Worm (Caenorhabditis elegans): ENCODE data around the gene H09F14.1.

Gene H09F14.1

DNA sequence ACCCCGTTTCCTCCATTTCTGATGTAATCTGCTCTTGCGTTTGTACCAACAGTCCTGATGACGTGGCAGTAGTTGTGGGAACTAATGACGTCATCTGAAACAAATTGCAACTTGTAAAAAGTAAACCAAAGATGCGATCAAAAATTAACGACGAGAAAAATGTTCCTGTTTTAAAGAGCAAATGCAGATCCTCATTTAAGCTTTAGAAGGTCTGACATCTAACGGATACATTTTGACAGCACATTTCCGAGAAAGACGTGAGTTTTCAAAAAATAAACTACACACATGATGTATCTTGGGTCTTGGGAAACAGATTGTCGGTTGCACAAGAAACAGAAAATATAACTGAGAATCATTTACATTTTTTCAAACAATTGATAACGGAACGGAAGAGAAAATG, at the start of gene H09F14.1:
Gene H09F14.1, minus strand, starts transcription at position 101 of the 400 bp plus-strand sequence.
- no peak for TF ChIP-seq hmg-1.2 (GFP tag; IDR thresholded peaks at IDR 0.05)
- no peak for TF ChIP-seq Y53G8AR.9 (GFP tag; conservative IDR thresholded peaks at IDR 0.05)
- no peak for TF ChIP-seq egl-18 (GFP tag; IDR thresholded peaks at IDR 0.05)
- TF ChIP-seq nhr-27 (tag; optimal IDR thresholded peaks at IDR 0.05): no peak
- TF ChIP-seq egl-44 (GFP tag; IDR thresholded peaks at IDR 0.05): no peak
- no peak for TF ChIP-seq K11D2.4 (GFP tag; IDR thresholded peaks at IDR 0.05)
- no peak for TF ChIP-seq C06A6.2 (GFP tag; conservative IDR thresholded peaks at IDR 0.05)
- TF ChIP-seq ceh-91 (GFP tag; IDR thresholded peaks at IDR 0.05): no peak
- no peak for TF ChIP-seq F55B11.4 (tag; optimal IDR thresholded peaks at IDR 0.05; ENCODE audit: borderline replicate concordance, insufficient read depth)
- no peak for TF ChIP-seq cebp-1 (GFP tag; IDR thresholded peaks at IDR 0.05)
- TF ChIP-seq cebp-1 (tag; optimal IDR thresholded peaks at IDR 0.05): no peak
- TF ChIP-seq ztf-28 (GFP tag; IDR thresholded peaks at IDR 0.05): no peak
- TF ChIP-seq ztf-6 (GFP tag; IDR thresholded peaks at IDR 0.05): no peak
- TF ChIP-seq Y79H2A.3 (GFP tag; conservative IDR thresholded peaks at IDR 0.05): no peak
- no peak for TF ChIP-seq mxl-1 (tag; optimal IDR thresholded peaks at IDR 0.05)
- no peak for TF ChIP-seq bed-2 (GFP tag; IDR thresholded peaks at IDR 0.05)
- no peak for TF ChIP-seq unc-130 (GFP tag; optimal IDR thresholded peaks at IDR 0.05)

DNA sequence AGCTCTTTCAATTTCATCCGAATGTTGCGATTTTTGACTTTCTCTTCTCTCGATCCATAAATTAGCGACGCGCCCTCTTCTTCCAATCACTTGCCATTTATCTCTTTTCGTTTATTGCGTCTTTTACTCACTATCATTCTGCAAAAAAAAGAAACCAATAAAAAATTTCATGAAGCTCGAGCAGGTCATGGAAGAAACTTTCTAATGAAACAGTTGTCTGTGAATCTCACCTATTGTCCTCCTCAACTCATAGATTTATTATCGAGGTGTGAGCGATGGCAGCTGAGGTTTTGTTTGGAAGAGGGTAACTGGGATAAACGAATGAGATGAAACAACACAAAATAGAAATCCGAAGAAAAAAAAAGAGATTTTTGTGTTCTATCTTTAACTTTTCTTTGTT, 48.9 kb upstream of the H09F14.1 start:
- TF ChIP-seq dpff-1 (tag; optimal IDR thresholded peaks at IDR 0.05) (no peak), atf-7 (tag; optimal IDR thresholded peaks at IDR 0.05) (no peak), pbrm-1 (GFP tag; IDR thresholded peaks at IDR 0.05) (no peak), ztf-22 (GFP tag; optimal IDR thresholded peaks at IDR 0.05) (no peak), let-607 (tag; optimal IDR thresholded peaks at IDR 0.05) (no peak), attf-5 (GFP tag; optimal IDR thresholded peaks at IDR 0.05) (no peak), zim-3 (tag; optimal IDR thresholded peaks at IDR 0.05) (no peak), mes-4 (tag; optimal IDR thresholded peaks at IDR 0.05) (no peak), sdz-38 (tag; optimal IDR thresholded peaks at IDR 0.05) (no peak), lsy-27 (tag; optimal IDR thresholded peaks at IDR 0.05; ENCODE audit: borderline replicate concordance, insufficient read depth) (no peak), madf-3 (GFP tag; IDR thresholded peaks at IDR 0.05) (no peak), rpc-1 (optimal IDR thresholded peaks at IDR 0.05) (no peak), rpc-1 (tag; optimal IDR thresholded peaks at IDR 0.05) (no peak), C17E4.6 (GFP tag; IDR thresholded peaks at IDR 0.05) (no peak), him-1 (tag; optimal IDR thresholded peaks at IDR 0.05) (no peak)

DNA sequence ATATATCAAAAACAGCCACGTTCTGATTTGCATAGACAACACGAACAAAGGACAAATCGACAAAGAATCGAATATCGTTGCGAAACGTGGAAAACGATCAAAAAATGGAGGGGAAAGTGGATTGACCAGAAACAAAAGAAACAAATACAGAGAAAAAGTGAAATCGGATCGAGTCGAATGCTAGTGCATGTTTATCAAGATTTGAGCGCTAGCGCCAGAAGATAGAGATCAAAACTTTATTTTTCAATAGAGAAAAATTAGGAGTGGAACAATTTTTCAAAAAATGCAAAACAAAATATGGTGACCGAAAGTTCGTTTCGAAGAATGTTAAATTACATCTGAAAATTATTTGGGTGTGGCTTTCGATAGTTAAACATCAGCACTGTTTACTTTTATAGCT, 46.6 kb upstream of the H09F14.1 start:
- TF ChIP-seq F39B2.1 (GFP tag; IDR thresholded peaks at IDR 0.05) (no peak), unc-62 (GFP tag; optimal IDR thresholded peaks at IDR 0.05) (no peak), madf-8 (GFP tag; conservative IDR thresholded peaks at IDR 0.05) (peak; percentile 40), ceh-79 (tag; optimal IDR thresholded peaks at IDR 0.05) (no peak), dpl-1 (GFP tag; optimal IDR thresholded peaks at IDR 0.05) (peak; percentile 14), lsl-1 (GFP tag; optimal IDR thresholded peaks at IDR 0.05) (no peak), F57C9.4 (tag; optimal IDR thresholded peaks at IDR 0.05) (no peak), efl-1 (GFP tag; optimal IDR thresholded peaks at IDR 0.05) (peak; percentile 71)
